Worm (Caenorhabditis elegans) whole organism, L1 larva: Measurements from ENCODE around the gene ubc-24.

Experiments
- lin-14 ChIP-seq: fragments of 200-800 bp; sonication (Bioruptor generic); optimal IDR thresholded peaks from 2 replicates; lab custom pipeline; 2018; ENCODE audit warnings: mild to moderate bottlenecking, missing genetic modification characterization, moderate library complexity, missing compliant biosample characterization
- nhr-28 ChIP-seq: fragments of 150-350 bp; optimal IDR thresholded peaks from 2 replicates; lab custom pipeline; 2014; ENCODE audit warnings: missing biosample characterization, missing genetic modification characterization
- sox-4 ChIP-seq: sonication (generic microtip); optimal IDR thresholded peaks from 2 replicates; lab custom pipeline; 2016; ENCODE audit warnings: missing genetic modification characterization, missing compliant biosample characterization
- sptf-1 ChIP-seq: fragments of 150-350 bp; optimal IDR thresholded peaks from 2 replicates; lab custom pipeline; 2014; ENCODE audit warnings: missing biosample characterization, missing genetic modification characterization
- xbp-1 ChIP-seq: sonication (generic microtip); optimal IDR thresholded peaks from 2 replicates; lab custom pipeline; 2016; ENCODE audit warnings: missing genetic modification characterization, missing compliant biosample characterization
- ztf-11 ChIP-seq, 2 experiments: sonication (generic microtip); optimal IDR thresholded peaks; 2 replicates each; lab custom pipeline; 2016 to 2017; ENCODE audit warnings: missing genetic modification characterization in 2 of 2, missing biosample characterization in 1 of 2, missing compliant biosample characterization in 1 of 2

- TF ChIP-seq ztf-11 (tag; optimal IDR thresholded peaks at IDR 0.05; lab: Kevin White, UChicago) (no peak), sptf-1 (no peak), nhr-28 (no peak), xbp-1 (tag; lab: Kevin White, UChicago) (no peak), sox-4 (no peak), lin-14 (no peak)
Observed at ce11 chrII:8411002-8411401, 5.6 kb downstream of the ubc-24 start.
